Worm (Caenorhabditis elegans) whole organism, L1 larva: ENCODE data around the gene btb-5.

ENCODE experiments used
- alr-1 ChIP-seq: fragments of 200-800 bp; sonication (Bioruptor generic); optimal IDR thresholded peaks from 2 replicates; lab custom pipeline; 2018; ENCODE audit warnings: borderline replicate concordance, mild to moderate bottlenecking, missing genetic modification characterization, missing compliant biosample characterization
- ama-1 ChIP-seq: fragments of 150-350 bp; optimal IDR thresholded peaks from 2 replicates; lab custom pipeline; 2014
- dsc-1 ChIP-seq: sonication (generic microtip); optimal IDR thresholded peaks from 2 replicates; lab custom pipeline; 2016; ENCODE audit warnings: mild to moderate bottlenecking, missing genetic modification characterization, missing compliant biosample characterization
- fos-1 ChIP-seq: fragments of 150-350 bp; optimal IDR thresholded peaks from 2 replicates; lab custom pipeline; 2014; ENCODE audit warnings: missing biosample characterization, missing genetic modification characterization
- nhr-11 ChIP-seq: fragments of 150-350 bp; optimal IDR thresholded peaks from 2 replicates; lab custom pipeline; 2014; ENCODE audit warnings: missing biosample characterization, missing genetic modification characterization
- nhr-237 ChIP-seq: fragments of 150-350 bp; optimal IDR thresholded peaks from 2 replicates; lab custom pipeline; 2014; ENCODE audit warnings: missing biosample characterization, missing genetic modification characterization
- nhr-28 ChIP-seq: fragments of 150-350 bp; optimal IDR thresholded peaks from 2 replicates; lab custom pipeline; 2014; ENCODE audit warnings: missing biosample characterization, missing genetic modification characterization
- nhr-76 ChIP-seq: sonication (generic microtip); optimal IDR thresholded peaks from 2 replicates; lab custom pipeline; 2017; ENCODE audit warnings: missing biosample characterization, missing genetic modification characterization
- snpc-4 ChIP-seq: fragments of 150-350 bp; optimal IDR thresholded peaks from 2 replicates; lab custom pipeline; 2014; ENCODE audit warnings: missing biosample characterization, missing genetic modification characterization
- sptf-1 ChIP-seq: fragments of 150-350 bp; optimal IDR thresholded peaks from 2 replicates; lab custom pipeline; 2014; ENCODE audit warnings: missing biosample characterization, missing genetic modification characterization
- unc-130 ChIP-seq: fragments of 150-350 bp; optimal IDR thresholded peaks from 2 replicates; lab custom pipeline; 2017; ENCODE audit warnings: missing biosample characterization, missing genetic modification characterization, inconsistent platforms
- zag-1 ChIP-seq: fragments of 150-350 bp; optimal IDR thresholded peaks from 2 replicates; lab custom pipeline; 2014; ENCODE audit warnings: missing biosample characterization, missing genetic modification characterization

- TF ChIP-seq dsc-1 (tag; lab: Kevin White, UChicago) (no peak), fos-1 (no peak), ama-1 (lab: Kevin White, UChicago) (no peak), nhr-237 (tag; lab: Kevin White, UChicago) (no peak), nhr-11 (tag; lab: Kevin White, UChicago) (no peak), nhr-76 (tag; lab: Kevin White, UChicago) (no peak), snpc-4 (tag; lab: Kevin White, UChicago) (no peak), zag-1 (tag; lab: Kevin White, UChicago) (no peak), nhr-28 (no peak), sptf-1 (no peak), alr-1 (tag; lab: Kevin White, UChicago) (no peak), unc-130 (tag; lab: Kevin White, UChicago) (no peak)
Measured at ce11 chrIII:40580-41113, 20.3 kb downstream of the btb-5 start, which contains the start of gene col-88.
